Fruit fly (Drosophila melanogaster): ENCODE measurements around the gene f.
A peak's percentile ranks its signal among the peaks of the same experiment; 100 is the strongest.

The f gene

DNA sequence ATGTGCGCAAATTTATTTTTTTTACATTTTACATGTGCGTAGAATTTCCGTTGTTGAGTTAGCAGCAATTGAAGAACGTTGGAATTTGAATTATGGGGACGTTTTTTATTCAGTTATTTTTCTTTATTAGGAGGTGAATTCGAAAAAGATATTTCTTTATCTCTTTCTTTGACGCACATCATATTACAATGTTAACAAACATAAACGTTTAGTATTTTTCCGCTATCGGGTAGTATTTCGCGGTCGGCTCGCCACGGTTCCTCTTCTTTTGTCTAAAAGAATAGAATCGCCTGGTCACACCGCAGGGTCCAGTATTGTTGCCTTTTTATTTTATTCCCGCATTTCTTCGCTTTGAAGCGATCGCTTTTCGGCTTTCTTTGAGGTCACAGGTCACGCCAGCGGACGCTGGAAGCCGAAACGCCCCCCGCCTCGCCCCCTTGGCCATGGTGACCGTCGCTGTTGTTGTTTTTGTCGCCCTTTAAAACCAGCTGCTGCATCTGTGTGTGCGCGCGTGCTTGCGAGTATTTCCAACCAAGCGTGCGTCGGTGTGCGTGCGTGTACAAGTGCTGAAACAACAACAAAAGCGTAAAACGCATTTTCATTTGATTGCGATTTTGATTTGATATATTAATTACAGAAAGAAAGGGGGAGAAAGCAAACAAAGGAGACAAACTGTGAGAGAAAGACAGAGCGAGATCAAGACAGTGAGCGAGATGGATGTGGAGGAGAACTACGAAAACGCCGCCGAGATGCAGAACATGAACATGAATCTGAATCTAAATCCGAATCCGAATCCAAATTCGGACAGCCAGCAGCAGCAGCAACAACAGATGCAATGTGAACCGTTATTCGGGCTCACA, 69.7 kb downstream of the f start (continued):
- peak; percentile 1 for TF ChIP-seq stwl (tag; optimal IDR thresholded peaks at IDR 0.05)
- TF ChIP-seq Spps (tag; optimal IDR thresholded peaks at IDR 0.05): no peak
- TF ChIP-seq chinmo (GFP tag; IDR thresholded peaks at IDR 0.05; ENCODE audit: partially characterized antibody): peak; percentile 78; the same call in 1 of the 4 replicates
- TF ChIP-seq Opbp (GFP tag; IDR thresholded peaks at IDR 0.05; ENCODE audit: partially characterized antibody): 0 out of 3 replicates have a peak, but pooled peaks have one; percentile 34
- TF ChIP-seq CG9437 (GFP tag; optimal IDR thresholded peaks at IDR 0.05): no peak
- peak; percentile 50 for TF ChIP-seq YL-1 (GFP tag; optimal IDR thresholded peaks at IDR 0.05)
- TF ChIP-seq CG3838 (GFP tag; optimal IDR thresholded peaks at IDR 0.05): no peak
- peak; percentile 48; the same call in 2 of the 3 replicates for TF ChIP-seq CG34224 (GFP tag; IDR thresholded peaks at IDR 0.05; ENCODE audit: partially characterized antibody)
- no peak for TF ChIP-seq CG30020 (tag; optimal IDR thresholded peaks at IDR 0.05)
- TF ChIP-seq CG17361 (GFP tag; IDR thresholded peaks at IDR 0.05): 0 out of 3 replicates have a peak, but pooled peaks have one; percentile 10
- no peak for TF ChIP-seq dysf (GFP tag; IDR thresholded peaks at IDR 0.05)
- peak; percentile 34 for TF ChIP-seq pros (GFP tag; optimal IDR thresholded peaks at IDR 0.05)
- TF ChIP-seq CG12659 (GFP tag; optimal IDR thresholded peaks at IDR 0.05): peak; percentile 1
- peak; percentile 50; the same call in 1 of the 2 replicates for TF ChIP-seq CG13287 (GFP tag; IDR thresholded peaks at IDR 0.05; ENCODE audit: partially characterized antibody)
- TF ChIP-seq CG34422 (GFP tag; IDR thresholded peaks at IDR 0.05): peak; percentile 71; the same call in 1 of the 3 replicates
- TF ChIP-seq CG18476 (GFP tag; optimal IDR thresholded peaks at IDR 0.05): no peak
- TF ChIP-seq CG11695 (GFP tag; IDR thresholded peaks at IDR 0.05): no peak
- TF ChIP-seq crol (GFP tag; IDR thresholded peaks at IDR 0.05): peak; percentile 80
- peak; percentile 13 for TF ChIP-seq sd (tag; optimal IDR thresholded peaks at IDR 0.05)
- TF ChIP-seq Dfd (GFP tag; optimal IDR thresholded peaks at IDR 0.05): no peak
- no peak for TF ChIP-seq Neu2 (GFP tag; optimal IDR thresholded peaks at IDR 0.05; ENCODE audit: borderline replicate concordance)
- TF ChIP-seq Xbp1 (GFP tag; optimal IDR thresholded peaks at IDR 0.05): no peak
- no peak for TF ChIP-seq CG32767 (GFP tag; IDR thresholded peaks at IDR 0.05)
- TF ChIP-seq grau (tag; optimal IDR thresholded peaks at IDR 0.05): no peak
- TF ChIP-seq CG2712 (tag; optimal IDR thresholded peaks at IDR 0.05): peak; percentile 18
- peak; percentile 33; the same call in 1 of the 2 replicates for TF ChIP-seq Scr (GFP tag; IDR thresholded peaks at IDR 0.05; ENCODE audit: partially characterized antibody)
- peak; percentile 13 for TF ChIP-seq Myb (GFP tag; optimal IDR thresholded peaks at IDR 0.05)
- TF ChIP-seq CG12769 (tag; optimal IDR thresholded peaks at IDR 0.05): peak; percentile 38
- no peak for TF ChIP-seq hth (optimal IDR thresholded peaks at IDR 0.05)
- no peak for TF ChIP-seq CG10431 (GFP tag; optimal IDR thresholded peaks at IDR 0.05)
- TF ChIP-seq dmrt99B (tag; optimal IDR thresholded peaks at IDR 0.05): no peak
- peak; percentile 62 for TF ChIP-seq CG9797 (GFP tag; optimal IDR thresholded peaks at IDR 0.05)
- TF ChIP-seq Bgb (GFP tag; IDR thresholded peaks at IDR 0.05; ENCODE audit: partially characterized antibody): no peak
- peak in 1 of 2 experiments; percentile 5 for TF ChIP-seq crp (GFP tag; optimal IDR thresholded peaks at IDR 0.05)
- TF ChIP-seq CG17829 (tag; optimal IDR thresholded peaks at IDR 0.05): no peak
- no peak for TF ChIP-seq CG30431 (GFP tag; optimal IDR thresholded peaks at IDR 0.05)
- no peak for TF ChIP-seq CG3163 (GFP tag; optimal IDR thresholded peaks at IDR 0.05)
- TF ChIP-seq Atf3 (GFP tag; optimal IDR thresholded peaks at IDR 0.05): no peak
- no peak for TF ChIP-seq Drgx (GFP tag; IDR thresholded peaks at IDR 0.05)

Data from whole organism, embryonic.